Fruit fly (Drosophila melanogaster) whole organism, pupa: Measurements from ENCODE around the gene CG9986.

ENCODE experiments used
- CG10348 ChIP-seq: fragments of 200-800 bp; sonication (Bioruptor generic); IDR thresholded peaks from 2 replicates; pipeline ENCODE4 v1.3.6; 2022; ENCODE audit warnings: missing biosample characterization, missing genetic modification characterization
- CG12605 ChIP-seq: fragments of 200-800 bp; sonication (Bioruptor generic); IDR thresholded peaks from 2 replicates; pipeline ENCODE4 v1.3.6; 2022; ENCODE audit warnings: missing biosample characterization, missing genetic modification characterization
- CG13204 ChIP-seq: fragments of 200-800 bp; sonication (Bioruptor generic); optimal IDR thresholded peaks from 2 replicates; lab custom pipeline; 2018; ENCODE audit warnings: missing biosample characterization, mild to moderate bottlenecking, missing genetic modification characterization, moderate library complexity
- CG14655 ChIP-seq: fragments of 200-800 bp; sonication (Bioruptor generic); optimal IDR thresholded peaks from 3 replicates; lab custom pipeline; 2017; ENCODE audit warnings: mild to moderate bottlenecking, missing biosample characterization, missing genetic modification reagents, missing genetic modification characterization
- CG15710 ChIP-seq: fragments of 200-800 bp; sonication (Bioruptor generic); optimal IDR thresholded peaks from 2 replicates; lab custom pipeline; 2018; ENCODE audit warnings: missing biosample characterization, mild to moderate bottlenecking, missing genetic modification characterization, moderate library complexity
- CG17806 ChIP-seq: fragments of 200-800 bp; sonication (Bioruptor generic); optimal IDR thresholded peaks from 2 replicates; lab custom pipeline; 2018; ENCODE audit warnings: missing biosample characterization, mild to moderate bottlenecking, missing genetic modification characterization, moderate library complexity
- CG32121 ChIP-seq: fragments of 200-800 bp; sonication (Bioruptor generic); IDR thresholded peaks from 2 replicates; pipeline ENCODE4 v1.3.6; 2022; ENCODE audit warnings: missing biosample characterization, missing genetic modification characterization
- CG34367 ChIP-seq: fragments of 200-800 bp; sonication (Bioruptor generic); optimal IDR thresholded peaks from 2 replicates; lab custom pipeline; 2018; ENCODE audit warnings: missing biosample characterization, mild to moderate bottlenecking, missing genetic modification characterization
- CG4496 ChIP-seq: fragments of 200-800 bp; sonication (Bioruptor generic); IDR thresholded peaks from 3 replicates; pipeline ENCODE4 v1.3.6; 2022; ENCODE audit warnings: missing biosample characterization, missing genetic modification characterization
- CG8159 ChIP-seq: fragments of 200-800 bp; sonication (Bioruptor generic); optimal IDR thresholded peaks from 3 replicates; lab custom pipeline; 2018; ENCODE audit warnings: missing biosample characterization, mild to moderate bottlenecking, missing genetic modification characterization, moderate library complexity
- CG8301 ChIP-seq: fragments of 200-800 bp; sonication (Bioruptor generic); optimal IDR thresholded peaks from 2 replicates; lab custom pipeline; 2018; ENCODE audit warnings: missing biosample characterization, mild to moderate bottlenecking, missing genetic modification characterization
- CG9948 ChIP-seq: fragments of 200-800 bp; sonication (Bioruptor generic); optimal IDR thresholded peaks from 2 replicates; lab custom pipeline; 2018; ENCODE audit warnings: missing biosample characterization, mild to moderate bottlenecking, missing genetic modification characterization, moderate library complexity
- D1 ChIP-seq: fragments of 200-800 bp; sonication (Bioruptor generic); optimal IDR thresholded peaks from 2 replicates; lab custom pipeline; 2018; ENCODE audit warnings: missing biosample characterization, mild to moderate bottlenecking, missing genetic modification characterization, moderate library complexity
- EcR ChIP-seq: fragments of 200-800 bp; sonication (Bioruptor generic); optimal IDR thresholded peaks from 3 replicates; lab custom pipeline; 2019; ENCODE audit warnings: missing biosample characterization, missing genetic modification characterization, mild to moderate bottlenecking, moderate library complexity, missing genetic modification reagents
- Ets98B ChIP-seq: fragments of 200-800 bp; sonication (Bioruptor generic); IDR thresholded peaks from 2 replicates; pipeline ENCODE4 v1.3.6; 2022; ENCODE audit warnings: missing biosample characterization, missing genetic modification characterization
- Pif1A ChIP-seq: fragments of 200-800 bp; sonication (Bioruptor generic); optimal IDR thresholded peaks from 3 replicates; lab custom pipeline; 2016; ENCODE audit warnings: missing biosample characterization, missing genetic modification characterization
- Pif1B ChIP-seq: fragments of 200-800 bp; sonication (Bioruptor generic); optimal IDR thresholded peaks from 3 replicates; lab custom pipeline; 2016; ENCODE audit warnings: missing biosample characterization, missing genetic modification characterization
- Snoo ChIP-seq: fragments of 200-800 bp; sonication (Bioruptor generic); optimal IDR thresholded peaks from 3 replicates; lab custom pipeline; 2017; ENCODE audit warnings: missing biosample characterization, mild to moderate bottlenecking, missing genetic modification characterization, inconsistent platforms
- fd96Ca ChIP-seq: fragments of 200-800 bp; sonication (Bioruptor generic); IDR thresholded peaks from 3 replicates; pipeline ENCODE4 v1.3.6; 2022; ENCODE audit warnings: missing biosample characterization, missing genetic modification characterization
- gl ChIP-seq: fragments of 200-800 bp; sonication (Bioruptor generic); optimal IDR thresholded peaks from 2 replicates; lab custom pipeline; 2018; ENCODE audit warnings: missing biosample characterization, mild to moderate bottlenecking, missing genetic modification characterization
- rn ChIP-seq: fragments of 200-800 bp; sonication (Bioruptor generic); IDR thresholded peaks from 2 replicates; pipeline ENCODE4 v1.3.6; 2022; ENCODE audit warnings: missing biosample characterization, missing genetic modification characterization

CG9986 gene

DNA sequence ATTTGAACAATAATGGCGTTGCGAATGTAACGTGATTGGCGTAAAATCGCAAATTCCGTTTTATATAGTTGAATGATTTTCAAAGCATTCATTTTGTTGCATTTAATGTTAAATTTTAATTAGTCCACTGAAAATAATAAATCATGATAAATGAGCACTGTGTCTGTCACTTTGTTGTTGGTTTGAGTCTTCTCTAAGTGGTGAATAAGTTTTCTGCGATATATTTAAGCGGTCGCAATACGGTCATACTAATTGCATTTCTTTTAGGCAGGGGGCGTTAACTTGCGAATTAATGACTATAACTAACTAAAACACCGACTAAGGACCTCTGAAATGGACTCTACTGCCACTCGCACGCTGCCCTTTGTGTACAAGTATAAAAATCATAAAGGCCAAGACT is at the start of gene CG9986:
Gene CG9986 (plus strand): TSS at position 245 of the 400 bp plus-strand sequence.
- TF ChIP-seq D1 (tag; lab: Kevin White, UChicago) = no peak
- TF ChIP-seq CG15710 (tag; lab: Kevin White, UChicago) = no peak
- TF ChIP-seq CG8159 = no peak
- TF ChIP-seq, all 21 proteins: peak for 0

DNA sequence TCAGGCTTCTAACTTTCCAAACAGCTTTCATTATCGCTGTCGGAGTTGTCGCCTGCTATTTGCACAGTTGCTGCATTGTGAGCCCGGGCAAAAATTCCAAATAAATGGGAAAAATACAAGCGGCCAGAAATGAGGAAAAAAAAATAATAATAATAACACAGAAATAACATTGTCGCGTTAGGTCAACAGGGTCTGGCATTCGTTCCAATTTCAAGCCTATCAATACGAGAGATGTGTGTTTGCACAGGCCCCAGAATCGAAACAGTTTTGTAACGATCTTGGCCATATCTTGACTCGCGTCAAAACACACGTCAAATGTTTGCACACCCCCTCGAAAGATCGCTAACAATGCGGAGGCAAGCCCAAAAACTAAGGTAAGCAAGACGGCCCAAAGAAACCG is 49.5 kb upstream of the CG9986 start:
- TF ChIP-seq CG4496 (GFP tag; lab: Robert Waterston, UW) (no peak), Pif1B (no peak), CG17806 (tag; lab: Kevin White, UChicago) (no peak), CG15710 (tag; lab: Kevin White, UChicago) (no peak), CG8159 (no peak), Ets98B (GFP tag; lab: Robert Waterston, UW) (no peak), CG12605 (GFP tag; lab: Robert Waterston, UW) (no peak), fd96Ca (no peak), CG10348 (GFP tag; lab: Robert Waterston, UW) (no peak), CG13204 (GFP tag; lab: Kevin White, UChicago) (no peak), Snoo (no peak)
- TF ChIP-seq, all 21 proteins: peak for 0

DNA sequence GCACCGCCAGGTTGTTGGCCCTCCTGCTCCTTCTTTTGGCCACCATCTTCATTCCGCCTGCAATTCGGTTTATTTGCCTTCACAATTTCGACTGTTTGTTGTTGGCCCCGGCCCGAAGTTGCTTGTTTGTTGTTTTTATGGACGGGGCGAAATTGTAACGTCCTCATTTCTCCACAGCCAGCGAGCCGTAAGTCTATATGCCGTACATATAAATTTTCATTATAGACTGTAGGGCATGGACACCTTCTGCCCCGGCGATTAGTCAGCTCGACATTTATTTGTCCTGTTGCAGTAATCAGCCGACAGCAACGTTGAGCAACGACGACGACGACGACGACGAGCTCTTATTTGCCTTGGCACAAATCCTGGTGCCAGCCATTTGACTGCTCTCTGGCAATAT is 47.1 kb upstream of the CG9986 start:
- TF ChIP-seq CG10348 (GFP tag; lab: Robert Waterston, UW) (no peak), Snoo (peak; percentile 7), CG34367 (tag; lab: Kevin White, UChicago) (no peak)
- TF ChIP-seq, all 21 proteins: peak for 1

DNA sequence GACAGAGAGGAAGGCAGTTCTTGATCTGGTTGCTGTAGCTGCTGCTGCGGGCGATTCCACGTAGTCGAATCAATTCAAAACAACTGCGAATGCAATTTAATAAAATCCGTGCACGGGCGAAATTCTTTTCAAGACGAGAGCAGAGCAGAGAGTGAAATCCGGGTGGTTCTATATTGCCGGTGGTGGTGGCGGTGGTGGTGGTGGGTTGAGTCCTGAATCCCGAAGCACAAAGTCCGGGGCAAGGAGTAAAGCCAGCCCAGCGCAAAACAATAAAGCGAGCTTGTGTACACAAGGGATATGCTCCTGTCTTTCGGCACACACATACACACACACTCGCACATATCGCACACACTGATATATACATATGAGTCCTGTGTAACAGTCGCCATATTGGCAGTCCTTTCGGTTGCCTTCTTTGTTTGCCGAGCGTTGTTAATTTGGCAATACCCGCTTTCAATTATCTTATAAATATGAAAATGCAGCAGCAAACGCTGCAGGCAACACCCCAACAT is 44.5 kb upstream of the CG9986 start:
- TF ChIP-seq CG10348 (GFP tag; lab: Robert Waterston, UW) = no peak
- no peak for TF ChIP-seq Ets98B (GFP tag; lab: Robert Waterston, UW)
- TF ChIP-seq CG8159 = no peak
- TF ChIP-seq fd96Ca = no peak
- TF ChIP-seq CG8301 = no peak
- no peak for TF ChIP-seq D1 (tag; lab: Kevin White, UChicago)
- TF ChIP-seq CG14655 = no peak
- no peak for TF ChIP-seq Pif1B
- TF ChIP-seq rn = no peak
- no peak for TF ChIP-seq CG12605 (GFP tag; lab: Robert Waterston, UW)
- no peak for TF ChIP-seq CG32121 (GFP tag; lab: Robert Waterston, UW)
- no peak for TF ChIP-seq CG15710 (tag; lab: Kevin White, UChicago)
- TF ChIP-seq Pif1A (GFP tag; lab: Kevin White, UChicago) = no peak
- no peak for TF ChIP-seq EcR
- no peak for TF ChIP-seq CG4496 (GFP tag; lab: Robert Waterston, UW)
- TF ChIP-seq gl (tag; lab: Kevin White, UChicago) = no peak
- TF ChIP-seq CG34367 (tag; lab: Kevin White, UChicago) = no peak
- TF ChIP-seq CG9948 = no peak
- TF ChIP-seq CG13204 (GFP tag; lab: Kevin White, UChicago) = no peak

dm6 chr3R:28562654-28563198 is 43.2 kb upstream of the CG9986 start:
- peak; percentile 14 for TF ChIP-seq CG14655
- peak; percentile 3 for TF ChIP-seq Pif1B
- TF ChIP-seq CG9948 = no peak
- TF ChIP-seq, all 21 proteins: peak for 2

- TF ChIP-seq Snoo (no peak), D1 (tag; lab: Kevin White, UChicago) (no peak), CG12605 (GFP tag; lab: Robert Waterston, UW) (no peak), CG8159 (no peak), CG32121 (GFP tag; lab: Robert Waterston, UW) (no peak), Ets98B (GFP tag; lab: Robert Waterston, UW) (no peak), CG17806 (tag; lab: Kevin White, UChicago) (no peak), CG34367 (tag; lab: Kevin White, UChicago) (no peak), EcR (no peak), CG4496 (GFP tag; lab: Robert Waterston, UW) (no peak), CG8301 (no peak), CG15710 (tag; lab: Kevin White, UChicago) (no peak), fd96Ca (no peak)
Measured at dm6 chr3R:28563531-28563930, 42.3 kb upstream of the CG9986 start.

DNA sequence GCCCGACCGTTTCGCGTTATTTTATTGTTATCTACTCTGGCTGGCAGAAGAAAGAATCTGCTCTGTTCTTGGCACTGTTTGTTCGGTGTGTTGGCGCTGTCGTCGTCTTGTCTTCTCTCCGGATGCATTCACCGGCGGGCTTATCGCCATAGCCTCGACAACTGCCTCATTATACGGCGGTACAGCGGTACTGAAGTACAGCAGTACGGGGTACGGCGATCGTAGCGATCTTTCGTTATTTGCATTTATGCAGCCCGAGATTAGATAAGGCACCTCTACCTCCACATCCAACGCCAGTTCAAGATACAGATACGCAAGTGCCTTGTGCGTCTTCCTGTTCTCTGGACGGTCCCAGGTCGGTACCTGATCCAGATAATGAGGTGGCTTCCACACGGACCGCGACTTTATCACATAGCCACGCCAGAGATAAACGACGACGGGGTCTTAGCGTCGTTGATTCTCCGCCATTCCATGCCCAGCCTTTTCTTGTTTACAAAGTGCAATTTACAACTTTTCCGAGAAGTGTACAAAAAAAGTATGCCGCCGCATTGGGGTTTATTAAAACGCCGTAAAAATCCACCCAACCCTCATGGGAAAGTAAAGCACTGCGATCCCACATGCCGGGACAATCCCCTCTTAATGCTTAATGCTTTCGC is 37.7 kb upstream of the CG9986 start:
- TF ChIP-seq rn = no peak
- TF ChIP-seq CG4496 (GFP tag; lab: Robert Waterston, UW) = no peak
- no peak for TF ChIP-seq CG15710 (tag; lab: Kevin White, UChicago)
- no peak for TF ChIP-seq Pif1A (GFP tag; lab: Kevin White, UChicago)
- no peak for TF ChIP-seq Ets98B (GFP tag; lab: Robert Waterston, UW)
- no peak for TF ChIP-seq fd96Ca
- no peak for TF ChIP-seq Pif1B
- no peak for TF ChIP-seq CG13204 (GFP tag; lab: Kevin White, UChicago)
- no peak for TF ChIP-seq CG10348 (GFP tag; lab: Robert Waterston, UW)
- TF ChIP-seq CG32121 (GFP tag; lab: Robert Waterston, UW) = no peak
- no peak for TF ChIP-seq CG34367 (tag; lab: Kevin White, UChicago)
- no peak for TF ChIP-seq gl (tag; lab: Kevin White, UChicago)
- no peak for TF ChIP-seq Snoo
- no peak for TF ChIP-seq CG9948
- no peak for TF ChIP-seq EcR
- no peak for TF ChIP-seq CG17806 (tag; lab: Kevin White, UChicago)
- TF ChIP-seq CG8301 = no peak
- no peak for TF ChIP-seq CG8159
- no peak for TF ChIP-seq CG12605 (GFP tag; lab: Robert Waterston, UW)
